Worm (Caenorhabditis elegans) whole organism, L2 larva: Measurements from ENCODE around the gene Y51A2A.5.
A peak's percentile ranks its signal among the peaks of the same experiment; 100 is the strongest.
"Not testable (repeated sequence)": the region's sequence is repeated elsewhere in the genome, so short reads cannot be mapped to it uniquely, and the experiment has no call there.

Experiments used
- C34F6.9 ChIP-seq: fragments of 150-350 bp; optimal IDR thresholded peaks from 2 replicates; lab custom pipeline; 2014; ENCODE audit warnings: missing biosample characterization, missing genetic modification characterization
- F13H6.1 ChIP-seq: sonication (generic microtip); optimal IDR thresholded peaks from 2 replicates; lab custom pipeline; 2016; ENCODE audit warnings: missing genetic modification characterization, missing compliant biosample characterization
- R02D3.7 ChIP-seq: fragments of 150-350 bp; optimal IDR thresholded peaks from 2 replicates; lab custom pipeline; 2014; ENCODE audit warnings: missing biosample characterization, missing genetic modification characterization
- alr-1 ChIP-seq: fragments of 150-350 bp; optimal IDR thresholded peaks from 2 replicates; lab custom pipeline; 2014; ENCODE audit warnings: missing biosample characterization, missing genetic modification characterization
- aly-2 ChIP-seq: fragments of 150-350 bp; optimal IDR thresholded peaks from 2 replicates; lab custom pipeline; 2014; ENCODE audit warnings: missing biosample characterization, missing genetic modification characterization
- ama-1 ChIP-seq: fragments of 150-350 bp; optimal IDR thresholded peaks from 2 replicates; lab custom pipeline; 2018; ENCODE audit warnings: inconsistent platforms
- blmp-1 ChIP-seq: sonication (generic microtip); optimal IDR thresholded peaks from 2 replicates; lab custom pipeline; 2017; ENCODE audit warnings: missing genetic modification characterization, mild to moderate bottlenecking, missing compliant biosample characterization, antibody characterized with exemption, moderate library complexity; ENCODE audit not compliant: insufficient read depth
- ceh-16 ChIP-seq: fragments of 150-350 bp; optimal IDR thresholded peaks from 2 replicates; lab custom pipeline; 2014; ENCODE audit warnings: missing biosample characterization, missing genetic modification characterization
- ceh-82 ChIP-seq: fragments of 150-350 bp; optimal IDR thresholded peaks from 2 replicates; lab custom pipeline; 2014; ENCODE audit warnings: missing biosample characterization, missing genetic modification characterization
- crh-2 ChIP-seq: sonication (generic microtip); optimal IDR thresholded peaks from 2 replicates; lab custom pipeline; 2017; ENCODE audit warnings: missing biosample characterization, missing genetic modification characterization
- dmd-4 ChIP-seq: sonication (generic microtip); optimal IDR thresholded peaks from 2 replicates; lab custom pipeline; 2017; ENCODE audit warnings: missing biosample characterization, missing genetic modification characterization
- egl-27 ChIP-seq: sonication (generic microtip); optimal IDR thresholded peaks from 3 replicates; lab custom pipeline; 2017; ENCODE audit warnings: missing biosample characterization, missing genetic modification reagents, missing genetic modification characterization
- elt-1 ChIP-seq: fragments of 150-350 bp; optimal IDR thresholded peaks from 2 replicates; lab custom pipeline; 2014; ENCODE audit warnings: missing biosample characterization, missing genetic modification characterization
- elt-3 ChIP-seq: sonication (generic microtip); optimal IDR thresholded peaks from 2 replicates; lab custom pipeline; 2017; ENCODE audit warnings: missing biosample characterization, missing genetic modification characterization
- fos-1 ChIP-seq: fragments of 150-350 bp; optimal IDR thresholded peaks from 2 replicates; lab custom pipeline; 2014; ENCODE audit warnings: missing biosample characterization, missing genetic modification characterization
- gmeb-1 ChIP-seq: fragments of 150-350 bp; optimal IDR thresholded peaks from 2 replicates; lab custom pipeline; 2014; ENCODE audit warnings: missing biosample characterization, missing genetic modification characterization
- lin-13 ChIP-seq: fragments of 150-350 bp; optimal IDR thresholded peaks from 2 replicates; lab custom pipeline; 2014; ENCODE audit warnings: missing biosample characterization, missing genetic modification reagents, missing genetic modification characterization
- lsy-2 ChIP-seq, 2 experiments: fragments of 150-350 bp in 1 of 2; sonication (generic microtip) in 1 of 2; optimal IDR thresholded peaks; 2 replicates each; lab custom pipeline; 2014 to 2017; ENCODE audit warnings: missing biosample characterization in 2 of 2, missing genetic modification characterization in 2 of 2
- mab-5 ChIP-seq: fragments of 150-350 bp; optimal IDR thresholded peaks from 2 replicates; lab custom pipeline; 2014; ENCODE audit warnings: missing biosample characterization, missing genetic modification characterization
- mdl-1 ChIP-seq, 2 experiments: fragments of 150-350 bp in 1 of 2; sonication (generic microtip) in 1 of 2; optimal IDR thresholded peaks; 2 replicates each; lab custom pipeline; 2017; ENCODE audit warnings: missing biosample characterization in 2 of 2, missing genetic modification characterization in 2 of 2
- nhr-10 ChIP-seq: sonication (generic microtip); optimal IDR thresholded peaks from 2 replicates; lab custom pipeline; 2017; ENCODE audit warnings: missing biosample characterization, missing genetic modification characterization
- nhr-11 ChIP-seq: fragments of 150-350 bp; optimal IDR thresholded peaks from 2 replicates; lab custom pipeline; 2014; ENCODE audit warnings: missing biosample characterization, missing genetic modification characterization
- nhr-12 ChIP-seq: fragments of 150-350 bp; optimal IDR thresholded peaks from 2 replicates; lab custom pipeline; 2014; ENCODE audit warnings: missing biosample characterization, missing genetic modification characterization
- nhr-237 ChIP-seq: fragments of 150-350 bp; optimal IDR thresholded peaks from 2 replicates; lab custom pipeline; 2014; ENCODE audit warnings: missing biosample characterization, missing genetic modification characterization
- nhr-77 ChIP-seq: fragments of 150-350 bp; optimal IDR thresholded peaks from 2 replicates; lab custom pipeline; 2014; ENCODE audit warnings: missing biosample characterization, missing genetic modification characterization
- skn-1 ChIP-seq: sonication (generic microtip); optimal IDR thresholded peaks from 2 replicates; lab custom pipeline; 2017; ENCODE audit warnings: missing biosample characterization, missing genetic modification characterization
- sma-3 ChIP-seq: sonication (generic microtip); optimal IDR thresholded peaks from 2 replicates; lab custom pipeline; 2016; ENCODE audit warnings: missing genetic modification reagents, missing genetic modification characterization, missing compliant biosample characterization
- sma-9 ChIP-seq, 2 experiments: fragments of 150-350 bp in 1 of 2; sonication (generic microtip) in 1 of 2; optimal IDR thresholded peaks; 2 replicates each; lab custom pipeline; 2014 to 2016; ENCODE audit warnings: missing genetic modification characterization in 2 of 2, mild to moderate bottlenecking in 1 of 2, missing biosample characterization in 1 of 2, missing compliant biosample characterization in 1 of 2, missing genetic modification reagents in 1 of 2, moderate library complexity in 1 of 2
- unc-39 ChIP-seq: fragments of 150-350 bp; optimal IDR thresholded peaks from 2 replicates; lab custom pipeline; 2014; ENCODE audit warnings: missing biosample characterization, missing genetic modification characterization
- unc-55 ChIP-seq: fragments of 150-350 bp; sonication (generic microtip); optimal IDR thresholded peaks from 3 replicates; lab custom pipeline; 2014; ENCODE audit warnings: missing biosample characterization, missing genetic modification reagents, missing genetic modification characterization
- unc-62 ChIP-seq: fragments of 150-350 bp; optimal IDR thresholded peaks from 2 replicates; lab custom pipeline; 2014; ENCODE audit warnings: missing biosample characterization, missing genetic modification reagents, missing genetic modification characterization
- zag-1 ChIP-seq: fragments of 150-350 bp; optimal IDR thresholded peaks from 2 replicates; lab custom pipeline; 2014; ENCODE audit warnings: missing biosample characterization, missing genetic modification characterization
- ztf-4 ChIP-seq: fragments of 150-350 bp; optimal IDR thresholded peaks from 2 replicates; lab custom pipeline; 2014; ENCODE audit warnings: missing biosample characterization, missing genetic modification characterization

Y51A2A.5 gene

ce11 chrV:18290642-18291041 lies 8.0 kb upstream of the Y51A2A.5 start, which contains the start of gene Y51A2A.4:
Y51A2A.4 (plus strand) TSS chrV:18290942.
- TF ChIP-seq mab-5 (tag; lab: Kevin White, UChicago) (no peak), R02D3.7 (tag; lab: Kevin White, UChicago) (no peak), ceh-82 (tag; lab: Kevin White, UChicago) (no peak), elt-1 (no peak), sma-3 (GFP tag; lab: Kevin White, UChicago) (no peak), ztf-4 (tag; lab: Kevin White, UChicago) (no peak), alr-1 (tag; lab: Kevin White, UChicago) (no peak), skn-1 (tag; lab: Kevin White, UChicago) (no peak), nhr-11 (no peak), zag-1 (tag; lab: Kevin White, UChicago) (no peak), mdl-1 (tag; optimal IDR thresholded peaks at IDR 0.05; lab: Kevin White, UChicago) (no peak), F13H6.1 (tag; lab: Kevin White, UChicago) (no peak)
- TF ChIP-seq, all 48 proteins: peak for 0

ce11 chrV:18292295-18292694 lies 6.3 kb upstream of the Y51A2A.5 start, which contains the start of gene Y51A2A.12:
Y51A2A.12 (plus strand) TSS chrV:18292595.
- TF ChIP-seq blmp-1 (tag; lab: Kevin White, UChicago), result no peak
- no peak for TF ChIP-seq nhr-12 (tag; lab: Kevin White, UChicago)
- no peak for TF ChIP-seq elt-1
- no peak for TF ChIP-seq skn-1 (tag; lab: Kevin White, UChicago)
- no peak for TF ChIP-seq lsy-2 (tag; optimal IDR thresholded peaks at IDR 0.05; lab: Kevin White, UChicago)
- no peak for TF ChIP-seq sma-9 (GFP tag; optimal IDR thresholded peaks at IDR 0.05; lab: Kevin White, UChicago)
- TF ChIP-seq sma-9 (tag; optimal IDR thresholded peaks at IDR 0.05; lab: Kevin White, UChicago), result no peak
- TF ChIP-seq elt-3, result no peak
- TF ChIP-seq dmd-4 (tag; lab: Kevin White, UChicago), result no peak
- TF ChIP-seq ztf-4 (tag; lab: Kevin White, UChicago), result no peak
- no peak for TF ChIP-seq unc-55
- no peak for TF ChIP-seq unc-39
- no peak for TF ChIP-seq unc-62 (GFP tag; lab: Kevin White, UChicago)
- TF ChIP-seq crh-2 (tag; lab: Kevin White, UChicago), result no peak
- no peak for TF ChIP-seq mab-5 (tag; lab: Kevin White, UChicago)
- TF ChIP-seq zag-1 (tag; lab: Kevin White, UChicago), result no peak
- TF ChIP-seq nhr-77 (tag; lab: Kevin White, UChicago), result no peak
- TF ChIP-seq aly-2, result no peak
- no peak for TF ChIP-seq ceh-16 (tag; lab: Kevin White, UChicago)

- TF ChIP-seq zag-1 (tag; lab: Kevin White, UChicago) (no peak), gmeb-1 (tag; lab: Kevin White, UChicago) (no peak), ztf-4 (tag; lab: Kevin White, UChicago) (no peak), R02D3.7 (tag; lab: Kevin White, UChicago) (no peak), nhr-237 (no peak), skn-1 (tag; lab: Kevin White, UChicago) (no peak), elt-3 (no peak), ama-1 (no peak), crh-2 (tag; lab: Kevin White, UChicago) (no peak), elt-1 (no peak)
These were observed 707 bp downstream of the Y51A2A.5 start for ce11 chrV:18299313-18299712.

ce11 chrV:18302414-18302813 lies 3.8 kb downstream of the Y51A2A.5 start, which contains the start of gene Y51A2A.6:
Y51A2A.6 (plus strand) TSS chrV:18302714.
- not testable (repeated sequence) for TF ChIP-seq C34F6.9; nhr-10; mab-5 (tag; lab: Kevin White, UChicago)

ce11 chrV:18318312-18318711 lies 19.7 kb downstream of the Y51A2A.5 start, which contains the start of gene fbxb-119:
fbxb-119 (plus strand) TSS chrV:18318612.
- TF ChIP-seq egl-27 (tag; lab: Kevin White, UChicago) (no peak), dmd-4 (tag; lab: Kevin White, UChicago) (no peak), crh-2 (tag; lab: Kevin White, UChicago) (no peak)

ce11 chrV:18323231-18323630 lies 24.6 kb downstream of the Y51A2A.5 start, which contains the start of gene B0462.5:
B0462.5 (minus strand) TSS chrV:18323331.
- TF ChIP-seq fos-1 (tag; lab: Kevin White, UChicago) (peak; percentile 35), lin-13 (GFP tag; lab: Kevin White, UChicago) (no peak), ztf-4 (tag; lab: Kevin White, UChicago) (no peak), ceh-16 (tag; lab: Kevin White, UChicago) (no peak)
